Worm (Caenorhabditis elegans) whole organism, early embryonic: ENCODE results near the gene acc-1.

Experiments used
- ama-1 ChIP-seq: fragments of 150-350 bp; optimal IDR thresholded peaks from 2 replicates; lab custom pipeline; 2014
- tra-4 ChIP-seq: sonication (generic microtip); optimal IDR thresholded peaks from 2 replicates; lab custom pipeline; 2017; ENCODE audit warnings: missing genetic modification characterization, missing compliant biosample characterization

DNA sequence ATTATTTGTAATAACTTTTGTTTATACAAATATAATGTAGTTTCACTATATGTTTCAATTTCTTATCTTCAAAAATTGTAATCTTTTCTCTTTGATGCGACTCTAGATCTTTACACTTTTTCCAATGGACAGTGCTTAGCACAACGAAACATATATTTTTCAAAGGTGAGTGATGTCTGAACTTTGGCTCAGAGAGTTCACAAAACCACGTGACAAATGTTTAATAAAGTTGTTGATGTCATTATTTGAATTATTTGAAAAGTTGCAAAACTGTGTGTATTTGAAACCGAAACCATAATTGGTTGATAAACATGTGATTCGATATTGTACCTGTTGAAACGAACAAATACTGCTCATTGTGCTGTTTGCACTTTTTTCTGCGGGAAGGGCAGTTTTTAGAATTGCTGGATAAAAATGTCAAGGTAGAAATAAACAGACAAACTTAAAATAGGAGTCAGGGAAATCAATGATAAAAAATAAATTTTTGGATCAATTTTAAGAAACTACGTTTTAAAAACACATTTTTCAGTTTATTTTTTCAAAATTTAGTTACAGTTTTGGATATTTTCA lies 10.3 kb downstream of the acc-1 start:
- TF ChIP-seq tra-4 (tag; lab: Kevin White, UChicago) (no peak), ama-1 (no peak)
